Worm (Caenorhabditis elegans) whole organism, L3 larva: Measurements from ENCODE around the gene math-31.

Experiments used
- ZK546.5 ChIP-seq: sonication (generic microtip); optimal IDR thresholded peaks from 2 replicates; lab custom pipeline; 2017; ENCODE audit warnings: missing biosample characterization, missing genetic modification characterization
- aly-2 ChIP-seq: fragments of 150-350 bp; optimal IDR thresholded peaks from 2 replicates; lab custom pipeline; 2014; ENCODE audit warnings: missing biosample characterization, missing genetic modification characterization
- ama-1 ChIP-seq: fragments of 150-350 bp; optimal IDR thresholded peaks from 2 replicates; lab custom pipeline; 2018
- ceh-16 ChIP-seq: sonication (generic microtip); optimal IDR thresholded peaks from 2 replicates; lab custom pipeline; 2017; ENCODE audit warnings: missing biosample characterization, missing genetic modification characterization
- ceh-28 ChIP-seq: fragments of 150-350 bp; optimal IDR thresholded peaks from 2 replicates; lab custom pipeline; 2014; ENCODE audit warnings: missing biosample characterization, missing genetic modification reagents, missing genetic modification characterization
- ceh-82 ChIP-seq: fragments of 150-350 bp; optimal IDR thresholded peaks from 2 replicates; lab custom pipeline; 2014; ENCODE audit warnings: missing biosample characterization, missing genetic modification characterization
- ceh-9 ChIP-seq: sonication (generic microtip); optimal IDR thresholded peaks from 2 replicates; lab custom pipeline; 2018; ENCODE audit warnings: missing biosample characterization, missing genetic modification characterization
- daf-12 ChIP-seq: fragments of 150-350 bp; optimal IDR thresholded peaks from 2 replicates; lab custom pipeline; 2014; ENCODE audit warnings: missing biosample characterization, missing genetic modification reagents, missing genetic modification characterization
- egl-27 ChIP-seq: sonication (generic microtip); optimal IDR thresholded peaks from 4 replicates; lab custom pipeline; 2017; ENCODE audit warnings: missing biosample characterization, missing genetic modification reagents, missing genetic modification characterization
- egl-5 ChIP-seq: fragments of 150-350 bp; optimal IDR thresholded peaks from 2 replicates; lab custom pipeline; 2017; ENCODE audit warnings: missing biosample characterization, missing genetic modification reagents, missing genetic modification characterization, inconsistent platforms
- elt-2 ChIP-seq: sonication (generic microtip); optimal IDR thresholded peaks from 2 replicates; lab custom pipeline; 2016; ENCODE audit warnings: missing genetic modification reagents, mild to moderate bottlenecking, missing genetic modification characterization, missing compliant biosample characterization
- fkh-10 ChIP-seq: sonication (generic microtip); optimal IDR thresholded peaks from 2 replicates; lab custom pipeline; 2017; ENCODE audit warnings: missing biosample characterization, missing genetic modification reagents, missing genetic modification characterization
- fos-1 ChIP-seq: fragments of 150-350 bp; optimal IDR thresholded peaks from 2 replicates; lab custom pipeline; 2014; ENCODE audit warnings: missing biosample characterization, missing genetic modification characterization
- hmg-11 ChIP-seq: sonication (generic microtip); optimal IDR thresholded peaks from 2 replicates; lab custom pipeline; 2016; ENCODE audit warnings: missing genetic modification characterization, missing compliant biosample characterization
- jun-1 ChIP-seq: fragments of 150-350 bp; optimal IDR thresholded peaks from 2 replicates; lab custom pipeline; 2014; ENCODE audit warnings: missing biosample characterization, missing genetic modification reagents, missing genetic modification characterization
- lin-15B ChIP-seq: fragments of 150-350 bp; optimal IDR thresholded peaks from 2 replicates; lab custom pipeline; 2014; ENCODE audit warnings: missing biosample characterization, missing genetic modification characterization
- lin-39 ChIP-seq: fragments of 150-350 bp; optimal IDR thresholded peaks from 2 replicates; lab custom pipeline; 2018; ENCODE audit warnings: missing biosample characterization, missing genetic modification reagents, missing genetic modification characterization
- lsy-12 ChIP-seq: sonication (generic microtip); optimal IDR thresholded peaks from 2 replicates; lab custom pipeline; 2016; ENCODE audit warnings: mild to moderate bottlenecking, missing genetic modification characterization, missing compliant biosample characterization
- mml-1 ChIP-seq: fragments of 150-350 bp; sonication (generic microtip); optimal IDR thresholded peaks from 3 replicates; lab custom pipeline; 2014; ENCODE audit warnings: missing biosample characterization, missing genetic modification characterization
- nfya-1 ChIP-seq: sonication (generic microtip); optimal IDR thresholded peaks from 2 replicates; lab custom pipeline; 2017; ENCODE audit warnings: missing genetic modification characterization, mild to moderate bottlenecking, missing compliant biosample characterization, antibody characterized with exemption, moderate library complexity; ENCODE audit not compliant: insufficient read depth
- nhr-11 ChIP-seq: fragments of 150-350 bp; optimal IDR thresholded peaks from 2 replicates; lab custom pipeline; 2014; ENCODE audit warnings: missing biosample characterization, missing genetic modification characterization
- nhr-12 ChIP-seq: fragments of 150-350 bp; optimal IDR thresholded peaks from 2 replicates; lab custom pipeline; 2014; ENCODE audit warnings: missing biosample characterization, missing genetic modification characterization
- nhr-23 ChIP-seq: fragments of 150-350 bp; optimal IDR thresholded peaks from 2 replicates; lab custom pipeline; 2014; ENCODE audit warnings: missing biosample characterization, missing genetic modification reagents, missing genetic modification characterization
- nhr-237 ChIP-seq: fragments of 150-350 bp; optimal IDR thresholded peaks from 2 replicates; lab custom pipeline; 2014; ENCODE audit warnings: missing biosample characterization, missing genetic modification characterization
- nhr-28 ChIP-seq: fragments of 150-350 bp; optimal IDR thresholded peaks from 2 replicates; lab custom pipeline; 2014; ENCODE audit warnings: missing biosample characterization, missing genetic modification characterization
- nhr-43 ChIP-seq: sonication (generic microtip); optimal IDR thresholded peaks from 2 replicates; lab custom pipeline; 2016; ENCODE audit warnings: mild to moderate bottlenecking, missing genetic modification characterization, missing compliant biosample characterization; ENCODE audit not compliant: poor library complexity, severe bottlenecking
- nhr-76 ChIP-seq: fragments of 150-350 bp; sonication (generic microtip); optimal IDR thresholded peaks from 5 replicates; lab custom pipeline; 2014; ENCODE audit warnings: missing biosample characterization, missing genetic modification characterization
- nhr-77 ChIP-seq: fragments of 150-350 bp; optimal IDR thresholded peaks from 2 replicates; lab custom pipeline; 2014; ENCODE audit warnings: missing biosample characterization, missing genetic modification characterization
- pqm-1 ChIP-seq: fragments of 150-350 bp; optimal IDR thresholded peaks from 2 replicates; lab custom pipeline; 2017; ENCODE audit warnings: missing biosample characterization, missing genetic modification characterization, inconsistent platforms
- snpc-4 ChIP-seq: fragments of 150-350 bp; optimal IDR thresholded peaks from 2 replicates; lab custom pipeline; 2014; ENCODE audit warnings: missing biosample characterization, missing genetic modification characterization
- tbx-2 ChIP-seq: sonication (generic microtip); optimal IDR thresholded peaks from 2 replicates; lab custom pipeline; 2016; ENCODE audit warnings: mild to moderate bottlenecking, missing genetic modification characterization, missing compliant biosample characterization
- unc-39 ChIP-seq: sonication (generic microtip); optimal IDR thresholded peaks from 4 replicates; lab custom pipeline; 2017; ENCODE audit warnings: missing biosample characterization, missing genetic modification characterization
- zag-1 ChIP-seq: fragments of 150-350 bp; optimal IDR thresholded peaks from 2 replicates; lab custom pipeline; 2014; ENCODE audit warnings: missing biosample characterization, missing genetic modification characterization
- ztf-11 ChIP-seq: fragments of 150-350 bp; optimal IDR thresholded peaks from 2 replicates; lab custom pipeline; 2014; ENCODE audit warnings: missing biosample characterization, missing genetic modification characterization
- ztf-4 ChIP-seq: fragments of 150-350 bp; optimal IDR thresholded peaks from 2 replicates; lab custom pipeline; 2014; ENCODE audit warnings: missing biosample characterization, missing genetic modification characterization

The math-31 gene

DNA sequence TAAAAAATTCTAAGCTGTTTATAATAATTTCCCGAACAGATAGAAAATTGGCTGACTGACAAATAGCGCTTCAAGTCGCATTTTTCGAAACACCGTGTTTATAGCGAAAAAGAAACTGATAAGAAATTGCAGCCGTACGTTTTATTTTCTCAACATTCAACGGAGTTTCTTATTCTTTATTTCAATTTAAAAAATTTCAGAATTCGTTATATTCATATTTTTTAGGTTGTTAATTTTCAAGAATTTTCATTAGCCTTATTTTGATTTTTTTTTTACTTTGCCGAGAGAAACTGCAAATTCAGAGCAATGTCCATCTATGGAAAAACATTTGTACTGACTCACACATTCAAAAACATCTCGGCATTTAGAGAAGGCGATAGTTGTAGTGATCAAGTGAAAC, 14.7 kb downstream of the math-31 start, which contains the start of gene C46F9.6:
TSS of gene C46F9.6 (plus strand) at position 301 of the 400 bp plus-strand sequence.
- no peak for TF ChIP-seq tbx-2 (tag; lab: Kevin White, UChicago)
- peak; percentile 19 for TF ChIP-seq elt-2

DNA sequence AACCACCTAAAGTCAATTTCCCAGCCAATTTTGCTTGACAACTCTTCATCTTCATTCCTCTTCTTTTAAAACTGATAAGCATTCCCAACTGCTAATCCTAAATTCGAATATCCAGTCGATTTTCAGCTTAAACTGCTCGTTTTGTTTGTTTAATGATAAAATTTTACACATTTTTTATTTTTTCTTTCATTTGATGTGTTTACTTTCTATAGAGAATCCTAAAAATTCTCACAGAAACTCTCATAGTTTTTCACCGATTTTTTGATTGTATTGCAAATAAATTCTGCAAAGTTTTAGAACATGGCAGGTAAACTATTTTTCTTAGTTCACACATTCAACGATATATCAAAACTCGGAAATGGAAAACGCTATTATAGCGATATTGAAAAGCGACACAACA, 16.9 kb downstream of the math-31 start, which contains the start of gene math-25:
TSS of gene math-25 (plus strand) at position 301 of the 400 bp plus-strand sequence.
- TF ChIP-seq lin-39 (tag; lab: Kevin White, UChicago) (no peak), ceh-16 (tag; lab: Kevin White, UChicago) (no peak), mml-1 (tag; lab: Kevin White, UChicago) (no peak), hmg-11 (tag; lab: Kevin White, UChicago) (no peak), nhr-77 (tag; lab: Kevin White, UChicago) (no peak), lsy-12 (tag; lab: Kevin White, UChicago) (no peak), tbx-2 (tag; lab: Kevin White, UChicago) (no peak), nhr-11 (tag; lab: Kevin White, UChicago) (no peak), jun-1 (no peak), ceh-28 (tag; lab: Kevin White, UChicago) (no peak), fos-1 (tag; lab: Kevin White, UChicago) (no peak), nhr-237 (tag; lab: Kevin White, UChicago) (no peak), snpc-4 (tag; lab: Kevin White, UChicago) (no peak), aly-2 (tag; lab: Kevin White, UChicago) (no peak), ztf-4 (tag; lab: Kevin White, UChicago) (no peak), nfya-1 (tag; lab: Kevin White, UChicago) (no peak), pqm-1 (no peak), ztf-11 (tag; lab: Kevin White, UChicago) (no peak), daf-12 (tag; lab: Kevin White, UChicago) (no peak), unc-39 (tag; lab: Kevin White, UChicago) (no peak)

- TF ChIP-seq pqm-1 (no peak), ZK546.5 (tag; lab: Kevin White, UChicago) (no peak), ceh-28 (tag; lab: Kevin White, UChicago) (no peak), nhr-28 (tag; lab: Kevin White, UChicago) (no peak), zag-1 (no peak), ceh-9 (no peak)
Measured at ce11 chrII:1895278-1895677, 17.4 kb downstream of the math-31 start, which contains the start of gene C46F9.5. Gene C46F9.5, plus strand, starts transcription at chrII:1895578.

DNA sequence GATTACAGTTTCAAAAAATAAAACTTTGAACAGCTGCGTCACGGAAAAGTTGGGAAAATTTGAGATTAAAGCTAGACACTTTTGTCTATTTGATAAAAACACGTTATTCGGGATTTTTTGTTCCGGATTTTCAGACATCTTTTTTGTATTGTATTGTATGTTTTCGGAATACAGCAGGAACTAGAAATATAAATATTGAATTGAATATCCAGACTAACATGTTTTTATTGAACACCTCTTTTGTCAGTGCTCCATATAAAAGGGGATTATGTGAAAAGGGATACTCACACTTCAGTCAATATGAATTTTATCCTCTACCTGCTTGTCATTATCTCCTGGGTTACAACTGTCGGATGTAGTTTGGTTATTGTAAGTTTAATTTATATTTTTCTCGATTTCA, 18.7 kb downstream of the math-31 start, which contains the start of gene C16C4.1:
TSS of gene C16C4.1 (plus strand) at position 301 of the 400 bp plus-strand sequence.
- no peak for TF ChIP-seq ztf-11 (tag; lab: Kevin White, UChicago)
- no peak for TF ChIP-seq ama-1 (lab: Kevin White, UChicago)
- TF ChIP-seq aly-2 (tag; lab: Kevin White, UChicago), result no peak
- no peak for TF ChIP-seq nhr-43
- TF ChIP-seq ceh-82 (tag; lab: Kevin White, UChicago), result no peak
- TF ChIP-seq nhr-12 (tag; lab: Kevin White, UChicago), result no peak
- no peak for TF ChIP-seq jun-1

ce11 chrII:1890682-1891081, 22.0 kb downstream of the math-31 start, which contains the start of gene math-9:
Gene math-9, minus strand, starts transcription at chrII:1890782.
- TF ChIP-seq nhr-23 (no peak), mml-1 (tag; lab: Kevin White, UChicago) (no peak), aly-2 (tag; lab: Kevin White, UChicago) (no peak), lin-15B (tag; lab: Kevin White, UChicago) (no peak), ceh-9 (no peak)

DNA sequence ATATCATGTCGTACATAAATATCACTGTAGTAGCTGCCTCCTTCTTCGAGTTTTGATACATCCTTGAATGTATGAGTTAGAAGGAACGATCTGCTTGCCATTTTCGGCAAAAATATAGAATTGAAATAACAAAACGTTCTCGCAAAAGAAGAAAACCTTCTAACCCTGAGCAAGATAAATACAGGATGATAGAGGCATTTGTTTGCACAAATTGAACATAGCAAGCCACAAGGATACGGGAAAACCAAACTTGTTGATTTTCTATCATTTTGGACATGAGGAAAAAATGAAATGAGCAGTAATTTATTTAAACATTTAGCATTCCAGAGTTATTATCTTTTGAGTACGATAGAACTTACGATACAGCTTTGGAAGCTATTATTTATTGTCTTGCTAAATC, 23.6 kb downstream of the math-31 start, which contains the start of gene math-8:
TSS of gene math-8 (minus strand) at position 101 of the 400 bp plus-strand sequence.
- no peak for TF ChIP-seq nhr-23

- TF ChIP-seq nhr-77 (tag; lab: Kevin White, UChicago) (no peak), egl-5 (tag; lab: Kevin White, UChicago) (no peak), ama-1 (lab: Kevin White, UChicago) (no peak), jun-1 (no peak), nhr-76 (tag; lab: Kevin White, UChicago) (no peak), ceh-28 (tag; lab: Kevin White, UChicago) (no peak), nhr-237 (tag; lab: Kevin White, UChicago) (no peak), ceh-82 (tag; lab: Kevin White, UChicago) (no peak), nfya-1 (tag; lab: Kevin White, UChicago) (no peak), ZK546.5 (tag; lab: Kevin White, UChicago) (no peak), egl-27 (no peak), aly-2 (tag; lab: Kevin White, UChicago) (no peak), fkh-10 (GFP tag; lab: Kevin White, UChicago) (no peak), fos-1 (tag; lab: Kevin White, UChicago) (no peak), ztf-11 (tag; lab: Kevin White, UChicago) (no peak)
Measured at ce11 chrII:1886379-1886778, 26.3 kb downstream of the math-31 start, which contains the start of gene math-7. Gene math-7, minus strand, starts transcription at chrII:1886479.
